Worm (Caenorhabditis elegans): ENCODE data around the gene K02E10.4.
A peak's percentile ranks its signal among the peaks of the same experiment; 100 is the strongest.

K02E10.4 gene

DNA sequence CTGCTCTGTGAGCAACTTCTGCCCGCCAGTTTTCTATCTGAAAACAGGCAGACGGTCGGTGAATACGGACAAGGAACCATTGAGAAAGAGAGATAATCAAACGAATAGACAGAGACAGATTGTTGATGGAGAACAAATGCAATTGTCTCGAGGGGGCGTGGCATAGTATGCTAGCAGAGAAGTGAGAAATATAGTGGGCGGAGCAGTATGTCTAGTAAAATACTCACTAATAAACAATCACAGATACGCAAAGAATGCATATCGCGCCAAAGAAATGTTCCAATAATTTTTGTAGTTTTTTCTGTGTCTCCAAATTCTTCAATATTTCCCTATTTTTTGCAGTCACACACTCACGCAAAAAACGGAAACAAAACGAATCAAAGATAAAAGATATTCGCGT lies 49.3 kb downstream of the K02E10.4 start, which contains the start of gene tbc-12:
Gene tbc-12 (minus strand): TSS at position 101 of the 400 bp plus-strand sequence.
- no peak for TF ChIP-seq nhr-12 (tag; optimal IDR thresholded peaks at IDR 0.05)
- no peak for TF ChIP-seq ama-1 (optimal IDR thresholded peaks at IDR 0.05)
- TF ChIP-seq ceh-28 (tag; optimal IDR thresholded peaks at IDR 0.05), result no peak
- no peak for TF ChIP-seq pqm-1 (tag; optimal IDR thresholded peaks at IDR 0.05)
- TF ChIP-seq egl-27 (tag; optimal IDR thresholded peaks at IDR 0.05), result no peak
- no peak for TF ChIP-seq nhr-28 (tag; optimal IDR thresholded peaks at IDR 0.05)
- no peak for TF ChIP-seq jun-1 (tag; optimal IDR thresholded peaks at IDR 0.05)
- no peak for TF ChIP-seq nhr-76 (tag; optimal IDR thresholded peaks at IDR 0.05)

DNA sequence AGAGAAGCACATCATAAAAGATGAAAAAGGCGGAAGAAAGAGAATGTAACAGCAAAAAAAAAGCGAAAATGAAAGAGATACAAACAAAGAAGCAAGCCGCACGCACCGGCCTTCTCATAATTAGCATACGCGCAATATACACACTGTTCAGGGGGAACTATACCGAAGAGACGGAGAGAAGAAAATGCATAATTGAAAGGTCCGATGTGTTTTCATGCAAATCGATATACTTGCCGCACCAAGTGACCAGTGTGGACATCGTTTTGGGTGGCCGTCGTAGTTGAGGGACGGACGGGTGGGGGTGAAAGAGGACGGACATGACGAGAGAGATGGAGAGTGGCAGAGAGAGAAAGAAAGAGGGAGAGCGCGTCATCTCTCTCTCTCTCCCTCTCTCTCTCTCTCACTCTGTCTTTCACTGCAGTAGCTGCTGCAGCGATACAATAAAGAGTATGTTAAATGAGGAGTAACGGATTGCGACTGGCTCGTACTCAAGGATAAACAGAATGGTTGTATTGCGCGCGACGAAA lies 53.2 kb downstream of the K02E10.4 start:
- TF ChIP-seq ztf-11 (tag; optimal IDR thresholded peaks at IDR 0.05), result no peak
- TF ChIP-seq eor-1 (tag; optimal IDR thresholded peaks at IDR 0.05), result no peak
- peak; percentile 81 for TF ChIP-seq nhr-25 (tag; optimal IDR thresholded peaks at IDR 0.05)
- TF ChIP-seq fkh-10 (GFP tag; optimal IDR thresholded peaks at IDR 0.05), result peak; percentile 66
- peak; percentile 97 for TF ChIP-seq lin-39 (tag; optimal IDR thresholded peaks at IDR 0.05)
- TF ChIP-seq pha-4 (tag; optimal IDR thresholded peaks at IDR 0.05), result peak; percentile 95
- TF ChIP-seq mml-1 (tag; optimal IDR thresholded peaks at IDR 0.05), result no peak
- peak; percentile 29 for TF ChIP-seq lin-15B (tag; optimal IDR thresholded peaks at IDR 0.05)
- peak; percentile 42 for TF ChIP-seq skn-1 (tag; optimal IDR thresholded peaks at IDR 0.05)
- TF ChIP-seq zag-1 (tag; optimal IDR thresholded peaks at IDR 0.05), result no peak
- TF ChIP-seq snpc-4 (tag; optimal IDR thresholded peaks at IDR 0.05), result peak; percentile 87
- TF ChIP-seq nfya-1 (tag; optimal IDR thresholded peaks at IDR 0.05; ENCODE audit: insufficient read depth), result peak; percentile 89
- TF ChIP-seq nhr-76 (tag; optimal IDR thresholded peaks at IDR 0.05), result no peak
- no peak for TF ChIP-seq pqm-1 (tag; optimal IDR thresholded peaks at IDR 0.05)
- TF ChIP-seq egl-27 (tag; optimal IDR thresholded peaks at IDR 0.05), result peak; percentile 65
- peak; percentile 63 for TF ChIP-seq ceh-82 (tag; optimal IDR thresholded peaks at IDR 0.05)
- TF ChIP-seq jun-1 (tag; optimal IDR thresholded peaks at IDR 0.05), result peak; percentile 37
- TF ChIP-seq hmg-11 (tag; optimal IDR thresholded peaks at IDR 0.05), result peak; percentile 66
- TF ChIP-seq daf-12 (tag; optimal IDR thresholded peaks at IDR 0.05), result no peak
- TF ChIP-seq egl-5 (tag; optimal IDR thresholded peaks at IDR 0.05), result peak; percentile 70
- peak; percentile 79 for TF ChIP-seq nhr-23 (tag; optimal IDR thresholded peaks at IDR 0.05)
- peak; percentile 52 for TF ChIP-seq unc-62 (GFP tag; optimal IDR thresholded peaks at IDR 0.05)
- TF ChIP-seq ama-1 (optimal IDR thresholded peaks at IDR 0.05), result no peak
- no peak for TF ChIP-seq fkh-2 (tag; optimal IDR thresholded peaks at IDR 0.05)
- peak; percentile 71 for TF ChIP-seq ceh-28 (tag; optimal IDR thresholded peaks at IDR 0.05)
- peak; percentile 54 for TF ChIP-seq tbx-2 (tag; optimal IDR thresholded peaks at IDR 0.05)
- TF ChIP-seq nhr-11 (tag; optimal IDR thresholded peaks at IDR 0.05), result peak; percentile 73
- peak; percentile 12 for TF ChIP-seq lsy-12 (tag; optimal IDR thresholded peaks at IDR 0.05)
- TF ChIP-seq elt-2 (tag; optimal IDR thresholded peaks at IDR 0.05), result no peak
- peak; percentile 10 for TF ChIP-seq mdl-1 (tag; optimal IDR thresholded peaks at IDR 0.05)
- peak; percentile 36 for TF ChIP-seq elt-1 (tag; optimal IDR thresholded peaks at IDR 0.05)
- TF ChIP-seq elt-3 (tag; optimal IDR thresholded peaks at IDR 0.05), result no peak

Measured in whole organism, L3 larva.